Worm (Caenorhabditis elegans): ENCODE data around the gene lgc-35.
A peak's percentile ranks its signal among the peaks of the same experiment; 100 is the strongest.

Gene lgc-35

DNA sequence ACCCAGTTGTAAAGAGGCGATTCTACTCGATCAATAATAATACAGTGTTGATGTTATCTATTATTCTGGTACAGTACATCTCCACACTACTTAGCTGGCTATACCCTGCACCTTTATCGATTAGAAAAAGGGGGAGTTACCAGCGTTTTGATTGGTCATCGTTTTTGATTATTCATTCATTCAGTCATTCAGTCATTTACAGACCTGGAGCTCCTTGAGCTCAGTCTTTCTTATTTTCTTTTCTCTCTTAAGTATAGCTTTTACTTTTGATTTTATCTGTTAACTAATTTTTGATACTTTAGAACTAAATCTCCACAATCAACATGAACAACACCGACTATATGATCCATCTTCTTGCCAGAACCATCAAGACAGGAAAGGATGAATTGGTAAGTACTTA, 10.2 kb upstream of the lgc-35 start, which contains the start of gene Y46G5A.28 (continued):
- TF ChIP-seq ceh-8 (GFP tag; optimal IDR thresholded peaks at IDR 0.05) = no peak

DNA sequence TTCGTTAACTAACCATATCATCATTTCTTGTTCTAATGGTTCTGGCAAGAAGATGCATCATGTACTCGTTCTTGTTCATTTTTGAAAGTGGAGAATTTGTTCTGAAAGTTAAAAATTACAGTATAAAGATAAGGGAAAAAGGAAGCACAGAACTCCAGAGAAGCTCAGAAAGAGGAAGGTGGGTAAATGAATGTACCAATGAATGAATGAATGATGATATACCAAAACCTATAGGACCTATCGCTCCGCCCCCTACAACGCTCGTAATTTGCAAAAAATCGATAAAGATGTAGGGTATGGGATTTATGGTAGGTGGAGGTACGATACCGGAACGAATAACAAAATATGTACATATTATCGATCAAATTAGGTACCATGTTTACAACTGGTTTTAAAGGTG, 7.8 kb upstream of the lgc-35 start, which contains the start of gene pes-10:
Gene pes-10 (minus strand): TSS at position 101 of the 400 bp plus-strand sequence.
- TF ChIP-seq aly-2 (tag; optimal IDR thresholded peaks at IDR 0.05) (no peak), fkh-10 (GFP tag; optimal IDR thresholded peaks at IDR 0.05) (no peak), snu-23 (GFP tag; optimal IDR thresholded peaks at IDR 0.05) (no peak), pax-3 (tag; optimal IDR thresholded peaks at IDR 0.05) (no peak)

DNA sequence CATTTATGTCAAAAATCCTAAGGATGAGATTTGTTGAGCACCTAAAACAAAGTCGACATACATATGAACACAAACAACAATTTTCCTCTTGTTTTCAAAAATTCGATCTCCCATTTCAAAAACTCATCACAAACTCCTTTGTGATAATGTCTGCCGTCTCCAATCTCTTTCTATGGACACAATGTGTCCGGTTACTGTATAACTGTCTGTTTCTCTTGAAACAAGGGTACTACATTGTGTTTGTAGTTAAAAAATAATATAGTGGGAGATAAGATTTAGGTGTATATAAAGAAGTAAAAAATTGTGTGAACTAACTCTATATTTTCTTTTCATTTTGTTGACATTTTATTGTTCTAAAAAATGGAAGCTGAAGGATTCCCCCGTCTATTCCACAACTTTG, 9.6 kb downstream of the lgc-35 start, which contains the start of gene bcmo-1:
Gene bcmo-1 (plus strand): TSS at position 330 of the 400 bp plus-strand sequence.
- TF ChIP-seq ceh-90 (tag; optimal IDR thresholded peaks at IDR 0.05) (no peak), nhr-76 (tag; optimal IDR thresholded peaks at IDR 0.05) (no peak), nhr-20 (tag; optimal IDR thresholded peaks at IDR 0.05) (peak; percentile 25), swsn-7 (tag; optimal IDR thresholded peaks at IDR 0.05) (no peak), unc-98 (GFP tag; IDR thresholded peaks at IDR 0.05) (no peak)

DNA sequence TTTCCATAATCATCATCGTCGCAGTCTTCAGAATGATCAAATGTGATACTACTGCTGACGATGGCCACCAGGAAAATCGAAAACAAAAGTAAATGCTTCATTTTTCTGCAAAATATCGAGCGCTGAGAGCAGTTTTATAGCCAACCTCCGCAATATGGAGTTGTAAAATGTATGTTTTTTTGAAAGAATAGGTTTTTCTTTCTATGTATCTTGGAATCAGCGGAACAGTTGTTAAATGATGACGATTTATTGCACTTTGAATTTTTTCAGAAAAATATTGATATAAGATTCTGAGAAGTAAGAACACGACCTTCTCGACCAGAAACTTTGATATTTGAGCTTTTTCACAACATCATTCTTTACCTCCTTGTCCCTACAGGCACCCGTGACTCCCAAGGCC, 11.1 kb downstream of the lgc-35 start, which contains the start of gene Y46G5A.23:
Gene Y46G5A.23 (minus strand): TSS at position 101 of the 400 bp plus-strand sequence.
- TF ChIP-seq isw-1 (GFP tag; IDR thresholded peaks at IDR 0.05) = no peak
- no peak for TF ChIP-seq nhr-19 (GFP tag; conservative IDR thresholded peaks at IDR 0.05)
- no peak for TF ChIP-seq blmp-1 (tag; optimal IDR thresholded peaks at IDR 0.05)
- TF ChIP-seq fkh-8 (tag; optimal IDR thresholded peaks at IDR 0.05) = no peak
- no peak for TF ChIP-seq nhr-11 (tag; optimal IDR thresholded peaks at IDR 0.05)
- no peak for TF ChIP-seq mdl-1 (tag; optimal IDR thresholded peaks at IDR 0.05)

DNA sequence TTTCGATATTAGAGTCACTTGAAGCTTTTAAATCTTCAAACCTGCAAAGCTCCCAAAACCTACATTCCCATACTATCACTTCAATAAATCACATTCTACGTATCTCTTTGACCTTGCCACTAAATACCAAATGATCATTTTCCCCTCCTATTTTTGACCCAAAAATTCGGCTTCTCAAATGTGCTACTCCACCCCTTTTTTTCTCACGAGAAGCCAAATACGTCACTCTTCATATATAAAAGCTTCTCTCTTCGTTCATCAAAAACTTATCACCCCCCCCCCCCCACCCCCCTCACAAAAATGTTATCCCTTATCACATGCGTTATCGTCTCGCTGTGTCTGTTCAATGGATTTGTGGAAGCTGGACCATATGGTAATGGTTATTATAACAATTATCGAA, 13.2 kb downstream of the lgc-35 start, which contains the start of gene Y46G5A.38:
Gene Y46G5A.38 (plus strand): TSS at position 301 of the 400 bp plus-strand sequence.
- TF ChIP-seq egl-13 (tag; optimal IDR thresholded peaks at IDR 0.05) = no peak
- TF ChIP-seq nhr-76 (tag; optimal IDR thresholded peaks at IDR 0.05) = no peak
- no peak for TF ChIP-seq C34B4.2 (tag; optimal IDR thresholded peaks at IDR 0.05)
- no peak for TF ChIP-seq mep-1 (tag; optimal IDR thresholded peaks at IDR 0.05)
- no peak for TF ChIP-seq fkh-10 (GFP tag; optimal IDR thresholded peaks at IDR 0.05)
- no peak for TF ChIP-seq unc-130 (tag; optimal IDR thresholded peaks at IDR 0.05)
- no peak for TF ChIP-seq zag-1 (tag; optimal IDR thresholded peaks at IDR 0.05)
- no peak for TF ChIP-seq lsy-2 (tag; optimal IDR thresholded peaks at IDR 0.05)
- TF ChIP-seq jun-1 (tag; optimal IDR thresholded peaks at IDR 0.05) = no peak
- TF ChIP-seq xbp-1 (tag; optimal IDR thresholded peaks at IDR 0.05) = no peak
- no peak for TF ChIP-seq mef-2 (tag; optimal IDR thresholded peaks at IDR 0.05)
- no peak for TF ChIP-seq ceh-63 (GFP tag; optimal IDR thresholded peaks at IDR 0.05)
- TF ChIP-seq snu-23 (GFP tag; optimal IDR thresholded peaks at IDR 0.05) = no peak
- no peak for TF ChIP-seq C16A3.4 (tag; optimal IDR thresholded peaks at IDR 0.05)
- no peak for TF ChIP-seq pag-3 (tag; optimal IDR thresholded peaks at IDR 0.05; ENCODE audit: borderline replicate concordance, insufficient read depth)
- TF ChIP-seq swsn-7 (tag; optimal IDR thresholded peaks at IDR 0.05) = no peak
- TF ChIP-seq blmp-1 (tag; optimal IDR thresholded peaks at IDR 0.05) = no peak

DNA sequence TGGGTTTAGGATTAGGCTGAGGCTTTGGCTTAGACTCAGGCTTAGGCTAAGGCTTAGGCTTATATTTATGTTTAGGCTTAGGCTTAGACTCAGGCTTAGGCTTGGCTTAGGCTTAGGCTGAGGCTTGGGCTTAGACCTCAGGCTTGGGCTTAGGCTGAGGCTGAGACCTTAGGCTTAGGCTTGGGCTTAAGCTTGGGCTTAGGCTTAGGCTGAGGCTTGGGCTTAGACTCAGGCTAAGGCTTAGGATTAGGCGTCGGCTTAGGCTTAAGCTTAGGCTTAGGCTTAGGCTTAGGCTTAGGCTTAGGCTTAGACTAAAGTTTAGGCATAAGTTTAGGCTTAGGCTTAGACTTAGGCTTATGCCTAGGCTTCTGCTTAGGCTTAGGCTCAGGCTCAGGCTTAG, 15.5 kb downstream of the lgc-35 start:
- TF ChIP-seq blmp-1 (tag; optimal IDR thresholded peaks at IDR 0.05) = no peak
- TF ChIP-seq nhr-237 (tag; optimal IDR thresholded peaks at IDR 0.05) = no peak
- no peak for TF ChIP-seq nhr-84 (tag; optimal IDR thresholded peaks at IDR 0.05)
- no peak for TF ChIP-seq ets-5 (GFP tag; IDR thresholded peaks at IDR 0.05)
- TF ChIP-seq lin-13 (GFP tag; optimal IDR thresholded peaks at IDR 0.05) = no peak
- TF ChIP-seq nhr-77 (tag; optimal IDR thresholded peaks at IDR 0.05) = no peak
- TF ChIP-seq hpl-2 (GFP tag; optimal IDR thresholded peaks at IDR 0.05) = no peak
- TF ChIP-seq zip-4 (GFP tag; optimal IDR thresholded peaks at IDR 0.05) = no peak
- no peak for TF ChIP-seq zag-1 (tag; optimal IDR thresholded peaks at IDR 0.05)
- TF ChIP-seq fos-1 (tag; optimal IDR thresholded peaks at IDR 0.05) = no peak
- TF ChIP-seq mep-1 (tag; optimal IDR thresholded peaks at IDR 0.05) = no peak

Data from whole organism, L1 larva.